Worm (Caenorhabditis elegans) whole organism, early embryonic: ENCODE data around the gene F33C8.4.

Experiments used
- B0310.2 ChIP-seq: sonication (generic microtip); optimal IDR thresholded peaks from 2 replicates; lab custom pipeline; 2016; ENCODE audit warnings: mild to moderate bottlenecking, missing genetic modification characterization, missing compliant biosample characterization
- F13C5.2 ChIP-seq: sonication (generic microtip); optimal IDR thresholded peaks from 2 replicates; lab custom pipeline; 2017; ENCODE audit warnings: mild to moderate bottlenecking, missing genetic modification characterization, inconsistent platforms, missing compliant biosample characterization
- aly-1 ChIP-seq: sonication (generic microtip); optimal IDR thresholded peaks from 2 replicates; lab custom pipeline; 2016; ENCODE audit warnings: missing genetic modification characterization, missing compliant biosample characterization
- ama-1 ChIP-seq: fragments of 150-350 bp; optimal IDR thresholded peaks from 2 replicates; lab custom pipeline; 2014
- ceh-13 ChIP-seq: fragments of 200-800 bp; sonication (Bioruptor generic); optimal IDR thresholded peaks from 2 replicates; lab custom pipeline; 2018; ENCODE audit warnings: mild to moderate bottlenecking, missing genetic modification characterization, missing compliant biosample characterization
- ceh-36 ChIP-seq: sonication (generic microtip); optimal IDR thresholded peaks from 2 replicates; lab custom pipeline; 2016; ENCODE audit warnings: missing genetic modification characterization, inconsistent platforms, missing compliant biosample characterization
- ets-7 ChIP-seq: sonication (generic microtip); optimal IDR thresholded peaks from 2 replicates; lab custom pipeline; 2016; ENCODE audit warnings: missing genotype, missing genetic modification characterization, missing compliant biosample characterization
- flt-1 ChIP-seq: fragments of 200-800 bp; sonication (Bioruptor generic); IDR thresholded peaks from 2 replicates; pipeline ENCODE4 v1.3.6; 2022; ENCODE audit warnings: missing genetic modification characterization, missing compliant biosample characterization
- hmbx-1 ChIP-seq: sonication (generic microtip); optimal IDR thresholded peaks from 2 replicates; lab custom pipeline; 2016; ENCODE audit warnings: mild to moderate bottlenecking, missing genetic modification characterization, missing compliant biosample characterization
- hmg-4 ChIP-seq: fragments of 200-800 bp; sonication (Bioruptor generic); optimal IDR thresholded peaks from 2 replicates; lab custom pipeline; 2018; ENCODE audit warnings: mild to moderate bottlenecking, missing genetic modification characterization, missing compliant biosample characterization
- hnd-1 ChIP-seq: sonication (generic microtip); optimal IDR thresholded peaks from 2 replicates; lab custom pipeline; 2016; ENCODE audit warnings: missing genetic modification characterization, missing compliant biosample characterization
- pes-1 ChIP-seq: fragments of 200-800 bp; sonication (Bioruptor generic); IDR thresholded peaks from 2 replicates; pipeline ENCODE4 v1.3.6; 2022; ENCODE audit warnings: missing genetic modification reagents, missing genetic modification characterization, missing compliant biosample characterization
- scrt-1 ChIP-seq: fragments of 200-800 bp; sonication (Bioruptor generic); IDR thresholded peaks from 2 replicates; pipeline ENCODE4 v1.3.6; 2022; ENCODE audit warnings: missing genetic modification characterization, missing compliant biosample characterization
- sea-1 ChIP-seq: fragments of 200-800 bp; sonication (Bioruptor generic); conservative IDR thresholded peaks from 2 replicates; pipeline ENCODE4 v1.3.6; 2022; ENCODE audit warnings: missing genetic modification characterization, missing compliant biosample characterization
- tbx-11 ChIP-seq: fragments of 200-800 bp; sonication (Bioruptor generic); IDR thresholded peaks from 2 replicates; pipeline ENCODE4 v1.3.6; 2022; ENCODE audit warnings: missing genetic modification characterization, missing compliant biosample characterization
- tbx-37 ChIP-seq: fragments of 200-800 bp; sonication (Bioruptor generic); conservative IDR thresholded peaks from 2 replicates; pipeline ENCODE4 v1.3.6; 2022; ENCODE audit warnings: missing genetic modification reagents, missing genetic modification characterization, missing compliant biosample characterization
- tra-4 ChIP-seq: sonication (generic microtip); optimal IDR thresholded peaks from 2 replicates; lab custom pipeline; 2017; ENCODE audit warnings: missing genetic modification characterization, missing compliant biosample characterization

Gene F33C8.4

ce11 chrX:14743210-14743609, 11.1 kb downstream of the F33C8.4 start:
- TF ChIP-seq tbx-11 (no peak), tbx-37 (GFP tag; lab: Robert Waterston, UW) (no peak), ama-1 (lab: Kevin White, UChicago) (no peak)

DNA sequence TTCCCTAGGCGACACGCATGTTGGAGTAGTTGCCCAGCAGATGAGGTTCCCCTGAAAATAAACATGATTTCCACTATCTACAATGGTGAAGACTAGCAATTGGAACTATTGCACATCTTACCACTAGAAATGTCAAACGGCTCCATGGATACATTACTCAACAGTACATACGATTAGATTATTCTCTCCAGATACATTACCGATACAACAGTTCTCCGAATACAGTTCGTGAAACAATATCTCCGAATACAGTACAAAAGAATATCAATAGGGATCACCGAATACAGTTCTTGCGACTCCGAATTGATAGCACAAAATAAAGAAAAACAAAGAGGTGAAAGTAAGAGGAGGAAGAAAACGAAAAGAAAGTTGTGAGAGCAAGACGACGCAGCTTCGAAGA, 11.7 kb downstream of the F33C8.4 start, which contains the start of gene C05G5.7:
C05G5.7 (minus strand) TSS at position 1 of the 400 bp plus-strand sequence.
- TF ChIP-seq tra-4 (tag; lab: Kevin White, UChicago), result no peak
- no peak for TF ChIP-seq ets-7 (tag; lab: Kevin White, UChicago)
- no peak for TF ChIP-seq pes-1
- TF ChIP-seq ceh-36 (tag; lab: Kevin White, UChicago), result no peak
- no peak for TF ChIP-seq F13C5.2 (tag; lab: Kevin White, UChicago)
- TF ChIP-seq ama-1 (lab: Kevin White, UChicago), result no peak

- no peak for TF ChIP-seq ets-7 (tag; lab: Kevin White, UChicago)
- TF ChIP-seq hmg-4 (GFP tag; lab: Kevin White, UChicago), result no peak
- TF ChIP-seq hnd-1 (tag; lab: Kevin White, UChicago), result no peak
- no peak for TF ChIP-seq ceh-36 (tag; lab: Kevin White, UChicago)
- no peak for TF ChIP-seq tbx-37 (GFP tag; lab: Robert Waterston, UW)
- no peak for TF ChIP-seq B0310.2 (tag; lab: Kevin White, UChicago)
- TF ChIP-seq ama-1 (lab: Kevin White, UChicago), result no peak
- no peak for TF ChIP-seq F13C5.2 (tag; lab: Kevin White, UChicago)
- TF ChIP-seq ceh-13 (GFP tag; lab: Kevin White, UChicago), result no peak
- TF ChIP-seq sea-1 (GFP tag; lab: Robert Waterston, UW), result no peak
These were observed 12.4 kb downstream of the F33C8.4 start for ce11 chrX:14744496-14744895.

DNA sequence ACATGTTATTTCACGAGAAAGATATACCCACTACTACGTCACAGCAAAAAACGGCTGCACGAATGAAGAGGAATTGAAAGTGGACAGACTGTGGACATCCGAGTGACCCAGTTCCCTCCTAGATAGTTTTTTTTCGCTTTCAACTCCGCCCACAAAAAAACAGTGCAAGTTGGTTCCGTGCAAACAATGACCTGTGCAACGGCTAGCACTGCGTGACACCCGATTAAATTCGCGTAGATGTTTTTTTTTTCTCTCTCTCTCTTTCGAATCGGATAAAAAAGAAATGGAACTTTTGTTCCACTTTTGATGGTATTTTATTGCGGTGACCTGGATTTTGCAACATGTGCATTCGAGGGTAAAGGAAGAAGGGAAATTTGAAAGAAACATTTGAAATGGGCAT, 13.1 kb downstream of the F33C8.4 start:
- TF ChIP-seq sea-1 (GFP tag; lab: Robert Waterston, UW), result no peak

- TF ChIP-seq hnd-1 (tag; lab: Kevin White, UChicago) (no peak), ceh-13 (GFP tag; lab: Kevin White, UChicago) (no peak), hmg-4 (GFP tag; lab: Kevin White, UChicago) (no peak), tra-4 (tag; lab: Kevin White, UChicago) (no peak), ceh-36 (tag; lab: Kevin White, UChicago) (no peak), aly-1 (tag; lab: Kevin White, UChicago) (no peak), tbx-37 (GFP tag; lab: Robert Waterston, UW) (0 out of 2 replicates have a peak, but pooled peaks have one; percentile 6), tbx-11 (no peak), ets-7 (tag; lab: Kevin White, UChicago) (no peak), scrt-1 (GFP tag; lab: Robert Waterston, UW) (no peak), ama-1 (lab: Kevin White, UChicago) (no peak), F13C5.2 (tag; lab: Kevin White, UChicago) (peak; percentile 57), pes-1 (peak; percentile 24; the same call in 1 of the 2 replicates), hmbx-1 (tag; lab: Kevin White, UChicago) (peak; percentile 33), B0310.2 (tag; lab: Kevin White, UChicago) (no peak), sea-1 (GFP tag; lab: Robert Waterston, UW) (0 out of 2 replicates have a peak, but pooled peaks have one; percentile 35), flt-1 (GFP tag; lab: Robert Waterston, UW) (no peak)
These were observed 14.9 kb downstream of the F33C8.4 start, which contains the start of gene C05G5.2 for ce11 chrX:14746948-14747347. TSS of gene C05G5.2 (plus strand) at chrX:14747303.

DNA sequence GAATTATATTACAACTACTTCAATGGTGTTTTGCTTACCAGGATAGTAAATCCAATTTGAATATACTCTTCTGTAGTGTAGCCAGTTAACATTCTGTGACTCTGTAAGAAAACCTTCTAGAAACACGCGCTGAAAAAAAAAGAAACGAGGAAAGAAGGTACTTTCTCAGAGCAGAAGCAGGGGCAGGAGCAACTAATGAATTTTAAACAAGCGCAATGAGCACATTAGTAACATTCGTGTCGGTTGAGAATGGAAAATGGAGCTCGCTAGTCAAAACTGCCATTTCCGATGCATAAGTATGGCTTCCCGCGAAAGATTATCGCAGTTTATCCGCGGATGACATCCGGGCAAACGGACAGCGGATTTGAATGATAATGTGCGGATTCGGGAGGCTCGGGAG, 19.8 kb downstream of the F33C8.4 start, which contains the start of gene C05G5.3:
C05G5.3 (minus strand) TSS at position 101 of the 400 bp plus-strand sequence.
- TF ChIP-seq tbx-37 (GFP tag; lab: Robert Waterston, UW), result no peak
- TF ChIP-seq tbx-11, result no peak
- no peak for TF ChIP-seq aly-1 (tag; lab: Kevin White, UChicago)
- TF ChIP-seq ceh-13 (GFP tag; lab: Kevin White, UChicago), result no peak
- no peak for TF ChIP-seq pes-1
- no peak for TF ChIP-seq F13C5.2 (tag; lab: Kevin White, UChicago)
- TF ChIP-seq hmg-4 (GFP tag; lab: Kevin White, UChicago), result no peak
- no peak for TF ChIP-seq ets-7 (tag; lab: Kevin White, UChicago)
- no peak for TF ChIP-seq scrt-1 (GFP tag; lab: Robert Waterston, UW)
- no peak for TF ChIP-seq flt-1 (GFP tag; lab: Robert Waterston, UW)
- no peak for TF ChIP-seq hmbx-1 (tag; lab: Kevin White, UChicago)
- TF ChIP-seq B0310.2 (tag; lab: Kevin White, UChicago), result no peak
- no peak for TF ChIP-seq sea-1 (GFP tag; lab: Robert Waterston, UW)
- TF ChIP-seq ceh-36 (tag; lab: Kevin White, UChicago), result no peak
- no peak for TF ChIP-seq ama-1 (lab: Kevin White, UChicago)
- no peak for TF ChIP-seq hnd-1 (tag; lab: Kevin White, UChicago)
- TF ChIP-seq tra-4 (tag; lab: Kevin White, UChicago), result no peak

- TF ChIP-seq aly-1 (tag; lab: Kevin White, UChicago), result no peak
- no peak for TF ChIP-seq flt-1 (GFP tag; lab: Robert Waterston, UW)
- TF ChIP-seq sea-1 (GFP tag; lab: Robert Waterston, UW), result peak; percentile 54; the same call in 1 of the 2 replicates
- TF ChIP-seq ceh-13 (GFP tag; lab: Kevin White, UChicago), result no peak
- peak; percentile 67 for TF ChIP-seq F13C5.2 (tag; lab: Kevin White, UChicago)
- no peak for TF ChIP-seq tbx-37 (GFP tag; lab: Robert Waterston, UW)
- no peak for TF ChIP-seq ets-7 (tag; lab: Kevin White, UChicago)
- TF ChIP-seq tbx-11, result no peak
- TF ChIP-seq ama-1 (lab: Kevin White, UChicago), result no peak
- peak; percentile 83 for TF ChIP-seq hmg-4 (GFP tag; lab: Kevin White, UChicago)
- TF ChIP-seq hnd-1 (tag; lab: Kevin White, UChicago), result no peak
- no peak for TF ChIP-seq tra-4 (tag; lab: Kevin White, UChicago)
- TF ChIP-seq pes-1, result no peak
- no peak for TF ChIP-seq ceh-36 (tag; lab: Kevin White, UChicago)
- no peak for TF ChIP-seq hmbx-1 (tag; lab: Kevin White, UChicago)
- TF ChIP-seq B0310.2 (tag; lab: Kevin White, UChicago), result no peak
- TF ChIP-seq scrt-1 (GFP tag; lab: Robert Waterston, UW), result no peak
These were observed 21.5 kb downstream of the F33C8.4 start, which contains the start of gene sucl-1 for ce11 chrX:14753514-14754076. TSS of gene sucl-1 (plus strand) at chrX:14754026.
